Worm (Caenorhabditis elegans): ENCODE data around the gene cyp-13A5.

Gene cyp-13A5

DNA sequence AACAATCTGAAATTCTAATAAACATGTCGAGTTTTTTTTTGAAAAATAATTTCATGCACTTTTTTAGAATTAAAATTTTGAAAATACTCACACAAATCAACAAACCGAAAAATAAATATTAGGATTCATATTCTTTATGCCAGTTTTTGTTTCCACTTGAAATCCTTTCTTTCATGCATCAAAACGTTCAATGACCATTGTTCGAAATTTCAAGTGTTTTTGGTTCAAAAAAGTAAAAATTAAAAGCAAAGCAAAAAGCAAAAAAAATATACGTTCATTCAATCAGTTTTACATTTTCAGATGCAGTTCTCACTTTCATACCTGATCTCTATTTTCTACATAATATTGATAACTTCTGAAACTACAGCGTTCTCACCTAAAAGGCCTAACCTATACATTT lies 46.4 kb downstream of the cyp-13A5 start, which contains the start of gene ZK1321.1:
Gene ZK1321.1, plus strand, starts transcription at position 301 of the 400 bp plus-strand sequence.
- no peak for TF ChIP-seq unc-42 (tag; optimal IDR thresholded peaks at IDR 0.05)
- TF ChIP-seq nhr-232 (tag; optimal IDR thresholded peaks at IDR 0.05): no peak
- TF ChIP-seq odd-2 (tag; optimal IDR thresholded peaks at IDR 0.05): no peak
- TF ChIP-seq pqm-1 (tag; optimal IDR thresholded peaks at IDR 0.05): no peak
- TF ChIP-seq hlh-6 (tag; optimal IDR thresholded peaks at IDR 0.05): no peak
- TF ChIP-seq pros-1 (tag; optimal IDR thresholded peaks at IDR 0.05): no peak
- TF ChIP-seq ttx-3 (tag; optimal IDR thresholded peaks at IDR 0.05): no peak
- TF ChIP-seq dve-1 (tag; optimal IDR thresholded peaks at IDR 0.05): no peak

DNA sequence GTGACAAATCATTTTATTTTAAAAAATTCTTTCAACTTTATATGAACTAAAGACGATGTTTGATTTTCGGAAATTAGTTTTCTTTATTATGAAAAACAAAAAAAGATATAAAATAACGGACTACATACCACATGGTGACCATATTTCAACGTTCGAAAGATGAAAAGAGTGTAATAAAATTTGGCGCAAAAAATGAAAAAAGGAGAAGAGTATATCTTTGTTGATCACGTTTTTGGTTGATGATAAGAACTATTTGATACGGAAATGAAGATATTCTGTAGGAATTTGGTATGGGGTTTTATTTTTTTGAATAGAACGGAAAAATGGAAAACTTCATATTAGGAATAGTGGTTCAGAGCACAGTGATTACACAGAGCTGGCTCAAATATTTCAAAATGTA lies 47.1 kb downstream of the cyp-13A5 start, which contains the start of gene Y53C12B.7:
Gene Y53C12B.7, minus strand, starts transcription at position 163 of the 400 bp plus-strand sequence.
- TF ChIP-seq C08G9.2 (tag; optimal IDR thresholded peaks at IDR 0.05) (no peak), nhr-11 (tag; optimal IDR thresholded peaks at IDR 0.05) (no peak), pag-3 (tag; optimal IDR thresholded peaks at IDR 0.05; ENCODE audit: borderline replicate concordance) (no peak), hlh-30 (tag; optimal IDR thresholded peaks at IDR 0.05; ENCODE audit: insufficient read depth) (no peak), ceh-14 (tag; optimal IDR thresholded peaks at IDR 0.05) (no peak), sdc-2 (tag; optimal IDR thresholded peaks at IDR 0.05) (no peak), pax-1 (tag; optimal IDR thresholded peaks at IDR 0.05) (no peak), fax-1 (tag; optimal IDR thresholded peaks at IDR 0.05) (no peak), ceh-19 (GFP tag; optimal IDR thresholded peaks at IDR 0.05) (no peak), syd-9 (tag; optimal IDR thresholded peaks at IDR 0.05) (no peak), che-1 (tag; optimal IDR thresholded peaks at IDR 0.05) (no peak), eyg-1 (tag; optimal IDR thresholded peaks at IDR 0.05) (no peak), ceh-34 (tag; optimal IDR thresholded peaks at IDR 0.05) (no peak), elt-4 (tag; optimal IDR thresholded peaks at IDR 0.05) (no peak), lim-6 (tag; optimal IDR thresholded peaks at IDR 0.05) (no peak), unc-42 (tag; optimal IDR thresholded peaks at IDR 0.05) (no peak), hlh-15 (tag; optimal IDR thresholded peaks at IDR 0.05) (no peak), mec-3 (tag; optimal IDR thresholded peaks at IDR 0.05; ENCODE audit: borderline replicate concordance) (no peak)

DNA sequence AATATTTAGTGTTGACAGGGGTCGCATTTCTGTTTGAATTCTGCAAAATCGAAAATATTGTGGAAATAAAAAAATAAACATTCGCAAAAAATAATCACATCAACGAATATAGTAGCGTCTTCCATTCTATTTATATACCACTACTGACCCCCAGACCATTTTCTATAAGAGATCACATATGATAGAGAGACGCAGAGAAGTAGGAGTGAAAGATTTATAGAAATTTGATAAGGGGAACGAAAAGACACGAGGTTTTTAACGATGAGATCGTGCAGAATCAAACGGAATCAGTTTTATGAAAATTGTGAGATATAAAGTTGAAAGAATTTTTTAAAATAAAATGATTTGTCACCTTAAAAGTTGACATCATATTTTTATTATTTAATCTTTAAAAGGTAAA lies 47.9 kb downstream of the cyp-13A5 start:
- TF ChIP-seq fax-1 (tag; optimal IDR thresholded peaks at IDR 0.05) (no peak), che-1 (tag; optimal IDR thresholded peaks at IDR 0.05) (no peak), mec-3 (tag; optimal IDR thresholded peaks at IDR 0.05; ENCODE audit: borderline replicate concordance) (no peak), hlh-8 (tag; optimal IDR thresholded peaks at IDR 0.05) (no peak), odd-2 (tag; optimal IDR thresholded peaks at IDR 0.05) (no peak), ets-4 (tag; optimal IDR thresholded peaks at IDR 0.05) (no peak), unc-86 (tag; optimal IDR thresholded peaks at IDR 0.05) (no peak), eyg-1 (tag; optimal IDR thresholded peaks at IDR 0.05) (no peak), ama-1 (optimal IDR thresholded peaks at IDR 0.05) (no peak), nhr-11 (tag; optimal IDR thresholded peaks at IDR 0.05) (no peak)
